Fruit fly (Drosophila melanogaster): ENCODE results near the gene CG42337.

DNA sequence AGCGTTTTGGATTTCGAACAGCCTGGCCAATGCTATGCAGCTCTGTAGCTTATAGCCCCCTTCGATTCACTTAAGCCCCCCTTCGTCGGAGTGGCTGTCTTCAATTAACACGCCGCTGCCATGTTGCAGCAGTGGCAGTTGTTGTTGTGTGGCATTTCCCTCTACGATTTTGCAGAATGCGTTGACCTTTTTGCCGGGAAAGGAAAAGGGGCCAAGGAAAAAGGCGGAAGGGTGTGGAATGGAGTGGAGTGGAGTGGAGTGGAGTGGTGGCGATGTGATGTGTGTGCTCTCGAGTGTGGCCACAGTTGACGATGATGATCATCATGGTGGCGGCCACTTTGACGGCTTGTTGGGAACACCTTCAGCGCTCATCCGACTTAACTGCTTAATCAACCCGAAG lies 45.2 kb upstream of the CG42337 start:
- TF ChIP-seq ci (GFP tag; IDR thresholded peaks at IDR 0.05) (no peak), CG17568 (GFP tag; optimal IDR thresholded peaks at IDR 0.05) (no peak), crol (GFP tag; IDR thresholded peaks at IDR 0.05) (no peak), Mad (GFP tag; optimal IDR thresholded peaks at IDR 0.05) (no peak), Drgx (GFP tag; IDR thresholded peaks at IDR 0.05) (0 out of 2 replicates have a peak, but pooled peaks have one; percentile 9), kay (GFP tag; optimal IDR thresholded peaks at IDR 0.05) (no peak), fu2 (GFP tag; optimal IDR thresholded peaks at IDR 0.05) (no peak), CG10321 (GFP tag; IDR thresholded peaks at IDR 0.05) (no peak), dmrt11E (tag; optimal IDR thresholded peaks at IDR 0.05) (no peak), h (optimal IDR thresholded peaks at IDR 0.05) (no peak), CG14710 (tag; optimal IDR thresholded peaks at IDR 0.05) (no peak), gsb (GFP tag; IDR thresholded peaks at IDR 0.05) (no peak), tin (GFP tag; optimal IDR thresholded peaks at IDR 0.05) (no peak)

Measured in whole organism, embryonic.